Worm (Caenorhabditis elegans): ENCODE data around the gene frh-1.

- TF ChIP-seq tra-4 (tag; optimal IDR thresholded peaks at IDR 0.05) (no peak), tbx-11 (GFP tag; IDR thresholded peaks at IDR 0.05) (no peak), ets-7 (tag; optimal IDR thresholded peaks at IDR 0.05) (no peak), pes-1 (GFP tag; IDR thresholded peaks at IDR 0.05) (no peak)
Measured at ce11 chrII:5955638-5956167, 38.5 kb downstream of the frh-1 start.
